Worm (Caenorhabditis elegans): ENCODE measurements around the gene ard-1.

ard-1 gene

ce11 chrIV:11142314-11143227, 11.5 kb downstream of the ard-1 start, which contains the start of gene skih-2:
TSS of gene skih-2 (minus strand) at chrIV:11142364.
- TF ChIP-seq nhr-23 (tag; optimal IDR thresholded peaks at IDR 0.05) = peak; percentile 33
- TF ChIP-seq lin-15B (tag; optimal IDR thresholded peaks at IDR 0.05) = peak; percentile 28
- no peak for TF ChIP-seq eor-1 (tag; optimal IDR thresholded peaks at IDR 0.05)
- TF ChIP-seq nhr-12 (tag; optimal IDR thresholded peaks at IDR 0.05) = no peak
- TF ChIP-seq pha-4 (tag; optimal IDR thresholded peaks at IDR 0.05) = peak; percentile 73
- peak; percentile 62 for TF ChIP-seq nfya-1 (tag; optimal IDR thresholded peaks at IDR 0.05; ENCODE audit: insufficient read depth)
- TF ChIP-seq nhr-25 (tag; optimal IDR thresholded peaks at IDR 0.05) = peak; percentile 14
- TF ChIP-seq nhr-76 (tag; optimal IDR thresholded peaks at IDR 0.05) = no peak

DNA sequence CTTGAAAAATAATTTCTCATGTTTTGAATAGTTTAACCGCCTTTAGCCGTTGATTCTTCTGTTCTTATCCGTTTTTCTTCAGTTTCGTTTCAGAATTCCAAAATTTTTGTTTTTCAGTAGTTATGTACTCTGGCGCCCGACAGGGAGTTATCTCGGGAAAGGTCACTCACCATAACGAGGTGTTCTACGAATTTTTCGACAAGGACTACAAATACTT, 12.1 kb downstream of the ard-1 start, which contains the start of gene F01G4.4:
TSS of gene F01G4.4 (plus strand) at position 118 of the 217 bp plus-strand sequence.
- TF ChIP-seq nhr-25 (tag; optimal IDR thresholded peaks at IDR 0.05) (no peak), lsy-12 (tag; optimal IDR thresholded peaks at IDR 0.05) (no peak), hmg-11 (tag; optimal IDR thresholded peaks at IDR 0.05) (no peak), elt-2 (tag; optimal IDR thresholded peaks at IDR 0.05) (no peak), nhr-237 (tag; optimal IDR thresholded peaks at IDR 0.05) (no peak), nhr-23 (tag; optimal IDR thresholded peaks at IDR 0.05) (no peak), zag-1 (tag; optimal IDR thresholded peaks at IDR 0.05) (no peak)

DNA sequence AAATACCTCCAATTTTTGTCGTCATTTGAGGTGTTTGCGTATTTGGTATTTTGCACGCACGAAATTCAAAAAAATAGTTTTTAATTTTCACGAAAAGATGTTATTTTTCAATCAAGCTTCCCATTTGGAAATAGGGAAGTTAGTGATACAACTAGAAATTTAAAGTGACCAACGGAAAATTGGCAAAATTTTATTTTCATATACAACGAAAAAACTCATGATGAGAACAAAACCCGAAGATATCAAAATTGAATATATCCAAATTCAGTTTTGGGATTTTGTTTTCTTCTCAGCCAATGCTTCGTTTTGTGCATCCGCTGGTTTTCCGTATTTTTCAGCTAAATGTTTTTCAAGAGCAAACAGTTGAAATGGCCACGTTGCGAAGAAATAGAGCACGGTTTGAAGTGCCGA, 14.9 kb downstream of the ard-1 start:
- TF ChIP-seq nhr-43 (tag; optimal IDR thresholded peaks at IDR 0.05; ENCODE audit: poor library complexity, severe bottlenecking) (no peak), egl-27 (tag; optimal IDR thresholded peaks at IDR 0.05) (no peak), ceh-16 (tag; optimal IDR thresholded peaks at IDR 0.05) (no peak), fos-1 (tag; optimal IDR thresholded peaks at IDR 0.05) (no peak)

ce11 chrIV:11146492-11146891, 15.4 kb downstream of the ard-1 start:
- no peak for TF ChIP-seq sea-2 (GFP tag; optimal IDR thresholded peaks at IDR 0.05)

ce11 chrIV:11146962-11147470, 15.9 kb downstream of the ard-1 start, which contains the start of gene pigq-1:
TSS of gene pigq-1 (minus strand) at chrIV:11147247.
- TF ChIP-seq nhr-76 (tag; optimal IDR thresholded peaks at IDR 0.05) = no peak
- peak; percentile 25 for TF ChIP-seq pha-4 (tag; optimal IDR thresholded peaks at IDR 0.05)
- peak; percentile 65 for TF ChIP-seq lsy-12 (tag; optimal IDR thresholded peaks at IDR 0.05)
- peak; percentile 62 for TF ChIP-seq zag-1 (tag; optimal IDR thresholded peaks at IDR 0.05)
- TF ChIP-seq fkh-2 (tag; optimal IDR thresholded peaks at IDR 0.05) = no peak
- peak; percentile 49 for TF ChIP-seq R02D3.7 (tag; optimal IDR thresholded peaks at IDR 0.05)
- TF ChIP-seq tbx-2 (tag; optimal IDR thresholded peaks at IDR 0.05) = peak; percentile 49
- no peak for TF ChIP-seq nhr-25 (tag; optimal IDR thresholded peaks at IDR 0.05)
- TF ChIP-seq ceh-28 (tag; optimal IDR thresholded peaks at IDR 0.05) = peak; percentile 16
- TF ChIP-seq nhr-43 (tag; optimal IDR thresholded peaks at IDR 0.05; ENCODE audit: poor library complexity, severe bottlenecking) = peak; percentile 67
- TF ChIP-seq mml-1 (tag; optimal IDR thresholded peaks at IDR 0.05) = no peak
- TF ChIP-seq ceh-16 (tag; optimal IDR thresholded peaks at IDR 0.05) = peak; percentile 10
- no peak for TF ChIP-seq nhr-237 (tag; optimal IDR thresholded peaks at IDR 0.05)
- no peak for TF ChIP-seq lin-39 (tag; optimal IDR thresholded peaks at IDR 0.05)
- no peak for TF ChIP-seq pqm-1 (tag; optimal IDR thresholded peaks at IDR 0.05)
- TF ChIP-seq ZK546.5 (tag; optimal IDR thresholded peaks at IDR 0.05) = peak; percentile 46
- peak; percentile 61 for TF ChIP-seq ama-1 (optimal IDR thresholded peaks at IDR 0.05)
- no peak for TF ChIP-seq egl-5 (tag; optimal IDR thresholded peaks at IDR 0.05)
- TF ChIP-seq daf-12 (tag; optimal IDR thresholded peaks at IDR 0.05) = no peak
- TF ChIP-seq nhr-11 (tag; optimal IDR thresholded peaks at IDR 0.05) = no peak
- TF ChIP-seq fos-1 (tag; optimal IDR thresholded peaks at IDR 0.05) = no peak
- TF ChIP-seq aly-2 (tag; optimal IDR thresholded peaks at IDR 0.05) = peak; percentile 20
- peak; percentile 17 for TF ChIP-seq elt-1 (tag; optimal IDR thresholded peaks at IDR 0.05)
- no peak for TF ChIP-seq unc-39 (tag; optimal IDR thresholded peaks at IDR 0.05)
- peak; percentile 16 for TF ChIP-seq nhr-23 (tag; optimal IDR thresholded peaks at IDR 0.05)
- TF ChIP-seq elt-2 (tag; optimal IDR thresholded peaks at IDR 0.05) = peak; percentile 19
- peak; percentile 17 for TF ChIP-seq nhr-12 (tag; optimal IDR thresholded peaks at IDR 0.05)
- no peak for TF ChIP-seq ztf-11 (tag; optimal IDR thresholded peaks at IDR 0.05)
- no peak for TF ChIP-seq nfya-1 (tag; optimal IDR thresholded peaks at IDR 0.05; ENCODE audit: insufficient read depth)

Data from whole organism, L3 larva.